Worm (Caenorhabditis elegans) whole organism, mixed stage, embryonic: ENCODE measurements around the gene K02H11.4.

Experiments used
- elt-3 ChIP-seq: fragments of 150-350 bp; optimal IDR thresholded peaks from 2 replicates; lab custom pipeline; 2014; ENCODE audit warnings: missing biosample characterization, missing genetic modification characterization
- hlh-1 ChIP-seq: fragments of 150-350 bp; optimal IDR thresholded peaks from 2 replicates; lab custom pipeline; 2014; ENCODE audit warnings: missing biosample characterization, missing genetic modification reagents, missing genetic modification characterization
- lsy-2 ChIP-seq: fragments of 150-350 bp; optimal IDR thresholded peaks from 2 replicates; lab custom pipeline; 2014; ENCODE audit warnings: missing biosample characterization, missing genetic modification characterization
- mep-1 ChIP-seq: fragments of 150-350 bp; optimal IDR thresholded peaks from 2 replicates; lab custom pipeline; 2017; ENCODE audit warnings: missing biosample characterization, missing genetic modification reagents, missing genetic modification characterization, inconsistent platforms
- nhr-28 ChIP-seq: fragments of 150-350 bp; optimal IDR thresholded peaks from 2 replicates; lab custom pipeline; 2014; ENCODE audit warnings: missing biosample characterization, missing genetic modification characterization
- ztf-11 ChIP-seq: fragments of 150-350 bp; optimal IDR thresholded peaks from 2 replicates; lab custom pipeline; 2014; ENCODE audit warnings: missing biosample characterization, missing genetic modification characterization

- TF ChIP-seq ztf-11 (tag; lab: Kevin White, UChicago) (no peak), elt-3 (no peak), hlh-1 (tag; lab: Kevin White, UChicago) (no peak), mep-1 (no peak), lsy-2 (no peak), nhr-28 (no peak)
These were observed 1.4 kb upstream of the K02H11.4 start for ce11 chrV:1532455-1532854.
